Fruit fly (Drosophila melanogaster): ENCODE results near the gene larp.

larp gene

dm6 chr3R:28330266-28331125 lies 5.7 kb downstream of the larp start (continued):
- no peak for TF ChIP-seq pho (GFP tag; optimal IDR thresholded peaks at IDR 0.05)
- TF ChIP-seq shn (GFP tag; optimal IDR thresholded peaks at IDR 0.05) = no peak
- no peak for TF ChIP-seq wdn (GFP tag; IDR thresholded peaks at IDR 0.05)
- peak; percentile 25 for TF ChIP-seq Hmr (GFP tag; optimal IDR thresholded peaks at IDR 0.05)
- TF ChIP-seq row (GFP tag; IDR thresholded peaks at IDR 0.05) = 0 out of 3 replicates have a peak, but pooled peaks have one; percentile 23
- peak in 1 of 2 experiments; percentile 62 for TF ChIP-seq crp (GFP tag; optimal IDR thresholded peaks at IDR 0.05)
- TF ChIP-seq scrt (GFP tag; optimal IDR thresholded peaks at IDR 0.05) = peak; percentile 93
- TF ChIP-seq CG7357 (GFP tag; IDR thresholded peaks at IDR 0.05) = no peak
- TF ChIP-seq tx (GFP tag; optimal IDR thresholded peaks at IDR 0.05) = no peak
- TF ChIP-seq CG12104 (GFP tag; optimal IDR thresholded peaks at IDR 0.05) = no peak
- no peak for TF ChIP-seq D (optimal IDR thresholded peaks at IDR 0.05)
- no peak for TF ChIP-seq D (GFP tag; optimal IDR thresholded peaks at IDR 0.05)
- TF ChIP-seq CG7987 (GFP tag; optimal IDR thresholded peaks at IDR 0.05) = peak; percentile 18
- TF ChIP-seq CG2120 (GFP tag; optimal IDR thresholded peaks at IDR 0.05) = peak; percentile 12
- no peak for TF ChIP-seq Elba2 (GFP tag; optimal IDR thresholded peaks at IDR 0.05)
- TF ChIP-seq pfk (GFP tag; optimal IDR thresholded peaks at IDR 0.05) = peak; percentile 48
- no peak for TF ChIP-seq CG32767 (GFP tag; IDR thresholded peaks at IDR 0.05)
- TF ChIP-seq CG7928 (GFP tag; optimal IDR thresholded peaks at IDR 0.05) = peak; percentile 84
- TF ChIP-seq btn (GFP tag; optimal IDR thresholded peaks at IDR 0.05) = no peak
- TF ChIP-seq phol (tag; optimal IDR thresholded peaks at IDR 0.05) = no peak
- no peak for TF ChIP-seq CG1233 (GFP tag; optimal IDR thresholded peaks at IDR 0.05)
- TF ChIP-seq CG13296 (GFP tag; optimal IDR thresholded peaks at IDR 0.05) = no peak
- peak; percentile 74 for TF ChIP-seq abd-A (tag; optimal IDR thresholded peaks at IDR 0.05)
- no peak for TF ChIP-seq CG17361 (GFP tag; IDR thresholded peaks at IDR 0.05)
- TF ChIP-seq gcm2 (GFP tag; optimal IDR thresholded peaks at IDR 0.05) = no peak
- TF ChIP-seq CG1602 (GFP tag; optimal IDR thresholded peaks at IDR 0.05) = no peak
- no peak for TF ChIP-seq Dfd (GFP tag; optimal IDR thresholded peaks at IDR 0.05)
- TF ChIP-seq Sox100B (GFP tag; optimal IDR thresholded peaks at IDR 0.05) = no peak
- TF ChIP-seq sc (optimal IDR thresholded peaks at IDR 0.05) = no peak
- no peak for TF ChIP-seq sc (GFP tag; optimal IDR thresholded peaks at IDR 0.05)
- TF ChIP-seq CG15011 (GFP tag; optimal IDR thresholded peaks at IDR 0.05) = no peak
- TF ChIP-seq CG15073 (GFP tag; optimal IDR thresholded peaks at IDR 0.05) = no peak
- TF ChIP-seq Trl (optimal IDR thresholded peaks at IDR 0.05) = peak; percentile 88 to 94
- no peak for TF ChIP-seq Trl (GFP tag; optimal IDR thresholded peaks at IDR 0.05)
- no peak for TF ChIP-seq Gug (GFP tag; IDR thresholded peaks at IDR 0.05)
- TF ChIP-seq ash1 (GFP tag; optimal IDR thresholded peaks at IDR 0.05) = peak; percentile 34
- no peak for TF ChIP-seq Fer3 (tag; optimal IDR thresholded peaks at IDR 0.05)
- no peak for TF ChIP-seq CG7271 (tag; optimal IDR thresholded peaks at IDR 0.05)
- no peak for TF ChIP-seq CG12155 (GFP tag; optimal IDR thresholded peaks at IDR 0.05)
- TF ChIP-seq CG14050 (GFP tag; IDR thresholded peaks at IDR 0.05) = no peak
- no peak for TF ChIP-seq Atf-2 (GFP tag; optimal IDR thresholded peaks at IDR 0.05)
- no peak for TF ChIP-seq da (GFP tag; optimal IDR thresholded peaks at IDR 0.05)
- TF ChIP-seq ab (GFP tag; optimal IDR thresholded peaks at IDR 0.05) = no peak
- TF ChIP-seq ERR (GFP tag; optimal IDR thresholded peaks at IDR 0.05) = no peak
- no peak for TF ChIP-seq CG8765 (GFP tag; IDR thresholded peaks at IDR 0.05)
- TF ChIP-seq CG15479 (GFP tag; optimal IDR thresholded peaks at IDR 0.05) = peak; percentile 50
- TF ChIP-seq klu (GFP tag; IDR thresholded peaks at IDR 0.05) = no peak
- TF ChIP-seq CG4328 (GFP tag; optimal IDR thresholded peaks at IDR 0.05) = no peak
- peak; percentile 16; the same call in 1 of the 3 replicates for TF ChIP-seq ci (GFP tag; IDR thresholded peaks at IDR 0.05)
- no peak for TF ChIP-seq CG2129 (GFP tag; IDR thresholded peaks at IDR 0.05; ENCODE audit: partially characterized antibody)
- no peak for TF ChIP-seq ham (GFP tag; IDR thresholded peaks at IDR 0.05)

Data from whole organism, embryonic.